Worm (Caenorhabditis elegans) whole organism, late embryonic: Measurements from ENCODE around the gene K07H8.5.

ENCODE experiments used
- C08G9.2 ChIP-seq: sonication (generic microtip); optimal IDR thresholded peaks from 2 replicates; lab custom pipeline; 2016; ENCODE audit warnings: mild to moderate bottlenecking, missing genetic modification characterization, moderate library complexity, missing compliant biosample characterization
- ceh-30 ChIP-seq: fragments of 150-350 bp; optimal IDR thresholded peaks from 2 replicates; lab custom pipeline; 2014; ENCODE audit warnings: missing biosample characterization, missing genetic modification characterization
- nfya-1 ChIP-seq: sonication (generic microtip); optimal IDR thresholded peaks from 2 replicates; lab custom pipeline; 2017; ENCODE audit warnings: missing genetic modification characterization, mild to moderate bottlenecking, missing compliant biosample characterization, antibody characterized with exemption, moderate library complexity
- nhr-232 ChIP-seq: sonication (generic microtip); optimal IDR thresholded peaks from 2 replicates; lab custom pipeline; 2016; ENCODE audit warnings: missing genetic modification characterization, missing compliant biosample characterization

- TF ChIP-seq nfya-1: no peak
- no peak for TF ChIP-seq ceh-30
- no peak for TF ChIP-seq C08G9.2
- no peak for TF ChIP-seq nhr-232
These were observed 32.9 kb upstream of the K07H8.5 start for ce11 chrIV:8235114-8235686.
